Worm (Caenorhabditis elegans) whole organism, L1 larva: ENCODE results near the gene cri-2.

ENCODE experiments used
- blmp-1 ChIP-seq: fragments of 150-350 bp; optimal IDR thresholded peaks from 2 replicates; lab custom pipeline; 2014; ENCODE audit warnings: missing biosample characterization, missing genetic modification characterization
- ces-1 ChIP-seq: fragments of 150-350 bp; optimal IDR thresholded peaks from 2 replicates; lab custom pipeline; 2014; ENCODE audit warnings: missing biosample characterization, missing genetic modification reagents, missing genetic modification characterization
- elt-3 ChIP-seq, 6 experiments: fragments of 150-350 bp in 1 of 6; sonication (generic microtip); optimal IDR thresholded peaks; 2 replicates each; lab custom pipeline; 2017 to 2018; ENCODE audit warnings: missing biosample characterization in 6 of 6, missing genetic modification characterization in 6 of 6, inconsistent platforms in 1 of 6
- lin-15B ChIP-seq: fragments of 150-350 bp; sonication (generic microtip); optimal IDR thresholded peaks from 3 replicates; lab custom pipeline; 2014; ENCODE audit warnings: missing biosample characterization, missing genetic modification characterization
- mef-2 ChIP-seq: fragments of 150-350 bp; optimal IDR thresholded peaks from 2 replicates; lab custom pipeline; 2014; ENCODE audit warnings: missing biosample characterization, missing genetic modification characterization
- nhr-11 ChIP-seq: fragments of 150-350 bp; optimal IDR thresholded peaks from 2 replicates; lab custom pipeline; 2014; ENCODE audit warnings: missing biosample characterization, missing genetic modification characterization
- nhr-28 ChIP-seq: fragments of 150-350 bp; optimal IDR thresholded peaks from 2 replicates; lab custom pipeline; 2014; ENCODE audit warnings: missing biosample characterization, missing genetic modification characterization
- nhr-90 ChIP-seq: sonication (generic microtip); optimal IDR thresholded peaks from 2 replicates; lab custom pipeline; 2016; ENCODE audit warnings: mild to moderate bottlenecking, missing genetic modification characterization, missing compliant biosample characterization; ENCODE audit not compliant: poor library complexity
- snpc-4 ChIP-seq: fragments of 150-350 bp; optimal IDR thresholded peaks from 2 replicates; lab custom pipeline; 2014; ENCODE audit warnings: missing biosample characterization, missing genetic modification characterization
- swsn-7 ChIP-seq: sonication (generic microtip); optimal IDR thresholded peaks from 2 replicates; lab custom pipeline; 2016; ENCODE audit warnings: missing genetic modification characterization, missing compliant biosample characterization
- unc-86 ChIP-seq: sonication (generic microtip); optimal IDR thresholded peaks from 2 replicates; lab custom pipeline; 2016; ENCODE audit warnings: missing genetic modification characterization, missing compliant biosample characterization
- ztf-11 ChIP-seq, 2 experiments: sonication (generic microtip); optimal IDR thresholded peaks; 2 replicates each; lab custom pipeline; 2016 to 2017; ENCODE audit warnings: missing genetic modification characterization in 2 of 2, missing biosample characterization in 1 of 2, missing compliant biosample characterization in 1 of 2
- ztf-4 ChIP-seq: fragments of 150-350 bp; optimal IDR thresholded peaks from 2 replicates; lab custom pipeline; 2014; ENCODE audit warnings: missing biosample characterization, missing genetic modification characterization

ce11 chrV:8161699-8162098 is 39.9 kb upstream of the cri-2 start, which contains the start of gene F20D6.5:
- no peak for TF ChIP-seq unc-86
- no peak for TF ChIP-seq snpc-4
- no peak for TF ChIP-seq mef-2
- TF ChIP-seq lin-15B = no peak
- no peak for TF ChIP-seq blmp-1 (tag; lab: Kevin White, UChicago)
- no peak for TF ChIP-seq nhr-90 (tag; lab: Kevin White, UChicago)
- TF ChIP-seq nhr-11 = no peak
- no peak for TF ChIP-seq nhr-28
- TF ChIP-seq swsn-7 (tag; lab: Kevin White, UChicago) = no peak
- TF ChIP-seq ces-1 (GFP tag; lab: Kevin White, UChicago) = no peak
- no peak for TF ChIP-seq elt-3 (tag; optimal IDR thresholded peaks at IDR 0.05; lab: Kevin White, UChicago)
- TF ChIP-seq ztf-11 (tag; optimal IDR thresholded peaks at IDR 0.05; lab: Kevin White, UChicago) = no peak
- TF ChIP-seq ztf-4 (tag; lab: Kevin White, UChicago) = no peak
